Worm (Caenorhabditis elegans): ENCODE measurements around the gene C06E1.9.

DNA sequence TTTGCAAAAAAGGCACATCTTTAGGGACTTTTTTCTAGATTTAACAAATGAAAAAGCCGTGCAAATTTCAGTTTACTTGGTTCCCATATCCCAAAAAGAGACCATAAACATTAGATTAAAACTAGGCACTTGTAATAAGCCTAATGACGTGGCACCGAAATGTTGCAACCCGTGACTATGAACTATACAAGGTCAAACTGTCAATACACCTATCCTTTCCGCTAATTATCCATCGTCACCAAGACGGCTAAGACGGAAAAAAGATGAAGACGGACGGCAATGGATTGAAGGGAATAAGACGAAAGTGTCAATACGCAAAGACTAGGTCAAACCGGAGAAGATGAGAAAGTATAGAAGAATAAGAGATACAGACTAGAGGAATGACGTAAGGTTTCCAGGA, 10.6 kb downstream of the C06E1.9 start:
- TF ChIP-seq ceh-58 (GFP tag; IDR thresholded peaks at IDR 0.05) (no peak), ama-1 (optimal IDR thresholded peaks at IDR 0.05) (no peak), ama-1 (GFP tag; optimal IDR thresholded peaks at IDR 0.05) (no peak), rpc-1 (optimal IDR thresholded peaks at IDR 0.05) (no peak), rpc-1 (tag; optimal IDR thresholded peaks at IDR 0.05) (no peak), lin-35 (GFP tag; optimal IDR thresholded peaks at IDR 0.05) (no peak)
